Fruit fly (Drosophila melanogaster) whole organism, adult: ENCODE measurements around the gene CG33631.

ENCODE experiments used
- CG11617 ChIP-seq: fragments of 200-800 bp; sonication (Bioruptor generic); optimal IDR thresholded peaks from 2 replicates; lab custom pipeline; 2017; ENCODE audit warnings: mild to moderate bottlenecking, missing biosample characterization, missing genetic modification reagents, missing genetic modification characterization
- CG12768 ChIP-seq: fragments of 200-800 bp; sonication (Bioruptor generic); optimal IDR thresholded peaks from 2 replicates; lab custom pipeline; 2017; ENCODE audit warnings: missing biosample characterization, missing genetic modification characterization, mild to moderate bottlenecking, moderate library complexity, missing genetic modification reagents
- CG14711 ChIP-seq: fragments of 200-800 bp; sonication (Bioruptor generic); optimal IDR thresholded peaks from 2 replicates; lab custom pipeline; 2018; ENCODE audit warnings: missing biosample characterization, mild to moderate bottlenecking, missing genetic modification characterization, moderate library complexity
- CG1620 ChIP-seq: fragments of 200-800 bp; sonication (Bioruptor generic); optimal IDR thresholded peaks from 2 replicates; lab custom pipeline; 2016; ENCODE audit warnings: missing biosample characterization, missing genetic modification characterization
- CG5204 ChIP-seq: fragments of 200-800 bp; sonication (Bioruptor generic); optimal IDR thresholded peaks from 2 replicates; lab custom pipeline; 2016; ENCODE audit warnings: missing biosample characterization, missing genetic modification characterization
- Crg-1 ChIP-seq: fragments of 200-800 bp; sonication (Bioruptor generic); optimal IDR thresholded peaks from 2 replicates; lab custom pipeline; 2016; ENCODE audit warnings: missing biosample characterization, missing genetic modification characterization
- Hr96 ChIP-seq: fragments of 200-800 bp; sonication (Bioruptor generic); optimal IDR thresholded peaks from 2 replicates; lab custom pipeline; 2016; ENCODE audit warnings: missing biosample characterization, missing genetic modification characterization
- bab1 ChIP-seq: fragments of 200-800 bp; sonication (Bioruptor generic); optimal IDR thresholded peaks from 3 replicates; lab custom pipeline; 2019; ENCODE audit warnings: missing biosample characterization, mild to moderate bottlenecking, missing genetic modification characterization, moderate library complexity
- cnc ChIP-seq, 2 experiments: fragments of >200 bp; optimal IDR thresholded peaks; 2 replicates each; lab custom pipeline; 2017
- kay ChIP-seq: fragments of 200-800 bp; sonication (Bioruptor generic); peaks from one replicate; lab custom pipeline; 2016; ENCODE audit warnings: missing biosample characterization, missing genetic modification characterization, borderline replicate concordance
- ovo ChIP-seq: fragments of 200-800 bp; sonication (Bioruptor generic); optimal IDR thresholded peaks from 2 replicates; lab custom pipeline; 2016; ENCODE audit warnings: missing biosample characterization, missing genetic modification characterization
- pad ChIP-seq: fragments of 200-800 bp; sonication (Bioruptor generic); optimal IDR thresholded peaks from 3 replicates; lab custom pipeline; 2017; ENCODE audit warnings: missing biosample characterization, missing genetic modification characterization, mild to moderate bottlenecking, moderate library complexity, missing genetic modification reagents

dm6 chr3R:10109938-10110337 lies 46.1 kb downstream of the CG33631 start, which contains the start of gene Fmr1:
- no peak for TF ChIP-seq cnc (optimal IDR thresholded peaks at IDR 0.05; lab: Kevin White, UChicago)
- peak; percentile 70 for TF ChIP-seq Hr96 (GFP tag; lab: Kevin White, UChicago)
- TF ChIP-seq CG14711 (tag; lab: Kevin White, UChicago), result peak; percentile 64
- TF ChIP-seq CG11617 (GFP tag; lab: Kevin White, UChicago), result peak; percentile 32
- no peak for TF ChIP-seq kay (GFP tag; lab: Kevin White, UChicago)
- TF ChIP-seq CG1620 (GFP tag; lab: Kevin White, UChicago), result peak; percentile 67
- TF ChIP-seq ovo (GFP tag; lab: Kevin White, UChicago), result peak; percentile 18
- no peak for TF ChIP-seq Crg-1 (GFP tag; lab: Kevin White, UChicago)
- peak; percentile 23 for TF ChIP-seq pad
- TF ChIP-seq CG5204 (GFP tag; lab: Kevin White, UChicago), result no peak
- TF ChIP-seq CG12768 (GFP tag; lab: Kevin White, UChicago), result peak; percentile 47
- TF ChIP-seq bab1, result peak; percentile 52
